Fruit fly (Drosophila melanogaster) whole organism, pupa: ENCODE measurements around the gene Brr2.

ENCODE experiments used
- CG14655 ChIP-seq: fragments of 200-800 bp; sonication (Bioruptor generic); optimal IDR thresholded peaks from 3 replicates; lab custom pipeline; 2017; ENCODE audit warnings: mild to moderate bottlenecking, missing biosample characterization, missing genetic modification reagents, missing genetic modification characterization
- CG4496 ChIP-seq: fragments of 200-800 bp; sonication (Bioruptor generic); IDR thresholded peaks from 3 replicates; pipeline ENCODE4 v1.3.6; 2022; ENCODE audit warnings: missing biosample characterization, missing genetic modification characterization
- CG8159 ChIP-seq: fragments of 200-800 bp; sonication (Bioruptor generic); optimal IDR thresholded peaks from 3 replicates; lab custom pipeline; 2018; ENCODE audit warnings: missing biosample characterization, mild to moderate bottlenecking, missing genetic modification characterization, moderate library complexity
- EcR ChIP-seq: fragments of 200-800 bp; sonication (Bioruptor generic); optimal IDR thresholded peaks from 3 replicates; lab custom pipeline; 2019; ENCODE audit warnings: missing biosample characterization, missing genetic modification characterization, mild to moderate bottlenecking, moderate library complexity, missing genetic modification reagents
- Pif1B ChIP-seq: fragments of 200-800 bp; sonication (Bioruptor generic); optimal IDR thresholded peaks from 3 replicates; lab custom pipeline; 2016; ENCODE audit warnings: missing biosample characterization, missing genetic modification characterization
- rn ChIP-seq: fragments of 200-800 bp; sonication (Bioruptor generic); IDR thresholded peaks from 2 replicates; pipeline ENCODE4 v1.3.6; 2022; ENCODE audit warnings: missing biosample characterization, missing genetic modification characterization

DNA sequence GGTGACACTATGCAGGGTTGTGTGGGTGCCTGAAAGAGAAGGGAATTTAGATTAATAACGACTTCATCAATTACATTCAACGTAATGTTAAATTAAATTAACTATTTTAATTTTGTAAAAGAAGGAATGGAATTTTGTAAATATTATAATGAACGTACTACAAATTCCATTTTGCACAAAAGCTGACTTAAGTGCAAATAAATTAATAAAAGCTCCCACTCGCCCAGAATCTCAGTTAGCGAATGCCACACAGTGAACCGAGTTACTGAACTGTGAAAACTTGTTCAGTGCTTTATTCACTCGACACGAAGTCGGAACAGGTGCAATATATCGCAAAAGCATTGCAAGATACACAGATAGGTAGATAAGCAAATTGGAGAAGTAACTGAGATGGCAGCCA is 7.4 kb upstream of the Brr2 start, which contains the start of gene CG17026:
- TF ChIP-seq CG4496 (GFP tag; lab: Robert Waterston, UW) (no peak), CG8159 (tag; lab: Kevin White, UChicago) (no peak), CG14655 (no peak), rn (GFP tag; lab: Robert Waterston, UW) (no peak), EcR (GFP tag; lab: Kevin White, UChicago) (peak; percentile 27), Pif1B (GFP tag; lab: Kevin White, UChicago) (no peak)
